Worm (Caenorhabditis elegans) whole organism, early embryonic: Measurements from ENCODE around the gene tag-244.

Experiments
- B0310.2 ChIP-seq: sonication (generic microtip); optimal IDR thresholded peaks from 2 replicates; lab custom pipeline; 2016; ENCODE audit warnings: mild to moderate bottlenecking, missing genetic modification characterization, missing compliant biosample characterization
- F13C5.2 ChIP-seq: sonication (generic microtip); optimal IDR thresholded peaks from 2 replicates; lab custom pipeline; 2017; ENCODE audit warnings: mild to moderate bottlenecking, missing genetic modification characterization, inconsistent platforms, missing compliant biosample characterization
- aly-1 ChIP-seq: sonication (generic microtip); optimal IDR thresholded peaks from 2 replicates; lab custom pipeline; 2016; ENCODE audit warnings: missing genetic modification characterization, missing compliant biosample characterization
- ama-1 ChIP-seq: fragments of 150-350 bp; optimal IDR thresholded peaks from 2 replicates; lab custom pipeline; 2014
- ceh-13 ChIP-seq: fragments of 200-800 bp; sonication (Bioruptor generic); optimal IDR thresholded peaks from 2 replicates; lab custom pipeline; 2018; ENCODE audit warnings: mild to moderate bottlenecking, missing genetic modification characterization, missing compliant biosample characterization
- ceh-36 ChIP-seq: sonication (generic microtip); optimal IDR thresholded peaks from 2 replicates; lab custom pipeline; 2016; ENCODE audit warnings: missing genetic modification characterization, inconsistent platforms, missing compliant biosample characterization
- ets-7 ChIP-seq: sonication (generic microtip); optimal IDR thresholded peaks from 2 replicates; lab custom pipeline; 2016; ENCODE audit warnings: missing genotype, missing genetic modification characterization, missing compliant biosample characterization
- flt-1 ChIP-seq: fragments of 200-800 bp; sonication (Bioruptor generic); IDR thresholded peaks from 2 replicates; pipeline ENCODE4 v1.3.6; 2022; ENCODE audit warnings: missing genetic modification characterization, missing compliant biosample characterization
- hmbx-1 ChIP-seq: sonication (generic microtip); optimal IDR thresholded peaks from 2 replicates; lab custom pipeline; 2016; ENCODE audit warnings: mild to moderate bottlenecking, missing genetic modification characterization, missing compliant biosample characterization
- hmg-4 ChIP-seq: fragments of 200-800 bp; sonication (Bioruptor generic); optimal IDR thresholded peaks from 2 replicates; lab custom pipeline; 2018; ENCODE audit warnings: mild to moderate bottlenecking, missing genetic modification characterization, missing compliant biosample characterization
- hnd-1 ChIP-seq: sonication (generic microtip); optimal IDR thresholded peaks from 2 replicates; lab custom pipeline; 2016; ENCODE audit warnings: missing genetic modification characterization, missing compliant biosample characterization
- pes-1 ChIP-seq: fragments of 200-800 bp; sonication (Bioruptor generic); IDR thresholded peaks from 2 replicates; pipeline ENCODE4 v1.3.6; 2022; ENCODE audit warnings: missing genetic modification reagents, missing genetic modification characterization, missing compliant biosample characterization
- scrt-1 ChIP-seq: fragments of 200-800 bp; sonication (Bioruptor generic); IDR thresholded peaks from 2 replicates; pipeline ENCODE4 v1.3.6; 2022; ENCODE audit warnings: missing genetic modification characterization, missing compliant biosample characterization
- sea-1 ChIP-seq: fragments of 200-800 bp; sonication (Bioruptor generic); conservative IDR thresholded peaks from 2 replicates; pipeline ENCODE4 v1.3.6; 2022; ENCODE audit warnings: missing genetic modification characterization, missing compliant biosample characterization
- tbx-11 ChIP-seq: fragments of 200-800 bp; sonication (Bioruptor generic); IDR thresholded peaks from 2 replicates; pipeline ENCODE4 v1.3.6; 2022; ENCODE audit warnings: missing genetic modification characterization, missing compliant biosample characterization
- tbx-37 ChIP-seq: fragments of 200-800 bp; sonication (Bioruptor generic); conservative IDR thresholded peaks from 2 replicates; pipeline ENCODE4 v1.3.6; 2022; ENCODE audit warnings: missing genetic modification reagents, missing genetic modification characterization, missing compliant biosample characterization
- tra-4 ChIP-seq: sonication (generic microtip); optimal IDR thresholded peaks from 2 replicates; lab custom pipeline; 2017; ENCODE audit warnings: missing genetic modification characterization, missing compliant biosample characterization

The tag-244 gene

ce11 chrIV:1550578-1550977 is at the start of gene tag-244:
Gene tag-244, plus strand, starts transcription at chrIV:1550878.
- TF ChIP-seq hnd-1 (tag; lab: Kevin White, UChicago) (no peak), aly-1 (tag; lab: Kevin White, UChicago) (no peak), pes-1 (GFP tag; lab: Robert Waterston, UW) (no peak), scrt-1 (no peak), B0310.2 (tag; lab: Kevin White, UChicago) (no peak), ceh-36 (tag; lab: Kevin White, UChicago) (no peak), hmg-4 (GFP tag; lab: Kevin White, UChicago) (no peak), tbx-37 (GFP tag; lab: Robert Waterston, UW) (no peak), sea-1 (no peak), ama-1 (lab: Kevin White, UChicago) (no peak), ets-7 (tag; lab: Kevin White, UChicago) (no peak), hmbx-1 (no peak), ceh-13 (GFP tag; lab: Kevin White, UChicago) (no peak), flt-1 (GFP tag; lab: Robert Waterston, UW) (no peak), tra-4 (tag; lab: Kevin White, UChicago) (no peak)

- TF ChIP-seq scrt-1 (no peak), hnd-1 (tag; lab: Kevin White, UChicago) (no peak), sea-1 (no peak), aly-1 (tag; lab: Kevin White, UChicago) (no peak), ets-7 (tag; lab: Kevin White, UChicago) (no peak)
Observed at ce11 chrIV:1510241-1510640, 40.4 kb upstream of the tag-244 start, which contains the start of gene txt-4. Gene txt-4, plus strand, starts transcription at chrIV:1510564.

ce11 chrIV:1512944-1513343 is 37.7 kb upstream of the tag-244 start:
- no peak for TF ChIP-seq sea-1
- no peak for TF ChIP-seq tbx-37 (GFP tag; lab: Robert Waterston, UW)
- no peak for TF ChIP-seq ama-1 (lab: Kevin White, UChicago)
- TF ChIP-seq flt-1 (GFP tag; lab: Robert Waterston, UW) = no peak
- TF ChIP-seq aly-1 (tag; lab: Kevin White, UChicago) = no peak
- no peak for TF ChIP-seq ets-7 (tag; lab: Kevin White, UChicago)
- TF ChIP-seq scrt-1 = no peak
- no peak for TF ChIP-seq tra-4 (tag; lab: Kevin White, UChicago)
- TF ChIP-seq tbx-11 (GFP tag; lab: Robert Waterston, UW) = no peak
- no peak for TF ChIP-seq pes-1 (GFP tag; lab: Robert Waterston, UW)
- no peak for TF ChIP-seq ceh-13 (GFP tag; lab: Kevin White, UChicago)
- TF ChIP-seq F13C5.2 (tag; lab: Kevin White, UChicago) = no peak
- no peak for TF ChIP-seq ceh-36 (tag; lab: Kevin White, UChicago)
- no peak for TF ChIP-seq hmg-4 (GFP tag; lab: Kevin White, UChicago)
- TF ChIP-seq hnd-1 (tag; lab: Kevin White, UChicago) = no peak

- TF ChIP-seq scrt-1 (0 out of 2 replicates have a peak, but pooled peaks have one; percentile 56), flt-1 (GFP tag; lab: Robert Waterston, UW) (peak; percentile 51), tbx-11 (GFP tag; lab: Robert Waterston, UW) (peak; percentile 72), hnd-1 (tag; lab: Kevin White, UChicago) (no peak), ets-7 (tag; lab: Kevin White, UChicago) (no peak), aly-1 (tag; lab: Kevin White, UChicago) (no peak), pes-1 (GFP tag; lab: Robert Waterston, UW) (peak; percentile 69), sea-1 (peak; percentile 66; the same call in 1 of the 2 replicates), hmg-4 (GFP tag; lab: Kevin White, UChicago) (no peak)
Observed at ce11 chrIV:1514415-1514814, 36.3 kb upstream of the tag-244 start.

ce11 chrIV:1515891-1516290 is 34.8 kb upstream of the tag-244 start:
- no peak for TF ChIP-seq aly-1 (tag; lab: Kevin White, UChicago)
- TF ChIP-seq scrt-1 = no peak
- no peak for TF ChIP-seq sea-1
- no peak for TF ChIP-seq hnd-1 (tag; lab: Kevin White, UChicago)
- TF ChIP-seq ama-1 (lab: Kevin White, UChicago) = no peak

ce11 chrIV:1516527-1516926 is 34.2 kb upstream of the tag-244 start, which contains the start of gene clec-172:
Gene clec-172, minus strand, starts transcription at chrIV:1516627.
- TF ChIP-seq tra-4 (tag; lab: Kevin White, UChicago) (no peak), ama-1 (lab: Kevin White, UChicago) (no peak), ets-7 (tag; lab: Kevin White, UChicago) (no peak), hmg-4 (GFP tag; lab: Kevin White, UChicago) (no peak), tbx-37 (GFP tag; lab: Robert Waterston, UW) (no peak), hmbx-1 (no peak), B0310.2 (tag; lab: Kevin White, UChicago) (no peak)

- TF ChIP-seq sea-1 (no peak), F13C5.2 (tag; lab: Kevin White, UChicago) (no peak), tra-4 (tag; lab: Kevin White, UChicago) (no peak), aly-1 (tag; lab: Kevin White, UChicago) (no peak), ama-1 (lab: Kevin White, UChicago) (no peak), pes-1 (GFP tag; lab: Robert Waterston, UW) (no peak), B0310.2 (tag; lab: Kevin White, UChicago) (no peak), flt-1 (GFP tag; lab: Robert Waterston, UW) (no peak)
Observed at ce11 chrIV:1521224-1521623, 29.5 kb upstream of the tag-244 start, which contains the start of gene K03H6.4. Gene K03H6.4, minus strand, starts transcription at chrIV:1521324.

ce11 chrIV:1522358-1522757 is 28.3 kb upstream of the tag-244 start:
- TF ChIP-seq B0310.2 (tag; lab: Kevin White, UChicago) = no peak
- no peak for TF ChIP-seq ceh-13 (GFP tag; lab: Kevin White, UChicago)
- TF ChIP-seq pes-1 (GFP tag; lab: Robert Waterston, UW) = no peak
- no peak for TF ChIP-seq sea-1
- TF ChIP-seq tbx-37 (GFP tag; lab: Robert Waterston, UW) = no peak
- TF ChIP-seq ceh-36 (tag; lab: Kevin White, UChicago) = no peak
- TF ChIP-seq hmg-4 (GFP tag; lab: Kevin White, UChicago) = no peak
- no peak for TF ChIP-seq tra-4 (tag; lab: Kevin White, UChicago)
- TF ChIP-seq scrt-1 = no peak
- TF ChIP-seq F13C5.2 (tag; lab: Kevin White, UChicago) = no peak
- no peak for TF ChIP-seq hmbx-1
- TF ChIP-seq hnd-1 (tag; lab: Kevin White, UChicago) = no peak
- TF ChIP-seq flt-1 (GFP tag; lab: Robert Waterston, UW) = no peak
- TF ChIP-seq aly-1 (tag; lab: Kevin White, UChicago) = no peak
- no peak for TF ChIP-seq ama-1 (lab: Kevin White, UChicago)
- no peak for TF ChIP-seq ets-7 (tag; lab: Kevin White, UChicago)
- TF ChIP-seq tbx-11 (GFP tag; lab: Robert Waterston, UW) = no peak
